Worm (Caenorhabditis elegans) whole organism, young adult: ENCODE data around the gene H39E23.2.

Experiments
- F33H1.4 ChIP-seq: fragments of 200-800 bp; sonication (Bioruptor generic); IDR thresholded peaks from 2 replicates; pipeline ENCODE4 v1.3.6; 2022; ENCODE audit warnings: missing genetic modification reagents, missing genetic modification characterization, missing compliant biosample characterization
- F57C9.4 ChIP-seq: sonication (generic microtip); optimal IDR thresholded peaks from 2 replicates; lab custom pipeline; 2017; ENCODE audit warnings: mild to moderate bottlenecking, missing genetic modification characterization, missing compliant biosample characterization
- T26A5.8 ChIP-seq: sonication (generic microtip); optimal IDR thresholded peaks from 2 replicates; lab custom pipeline; 2016; ENCODE audit warnings: missing genetic modification characterization, missing compliant biosample characterization
- Y95B8A.8 ChIP-seq: fragments of 200-800 bp; sonication (Bioruptor generic); IDR thresholded peaks from 2 replicates; pipeline ENCODE4 v1.3.6; 2022; ENCODE audit warnings: missing genetic modification reagents, missing genetic modification characterization, missing compliant biosample characterization
- attf-3 ChIP-seq: fragments of 200-800 bp; sonication (Bioruptor generic); conservative IDR thresholded peaks from 2 replicates; pipeline ENCODE4 v1.3.6; 2022; ENCODE audit warnings: missing genetic modification reagents, missing genetic modification characterization, missing compliant biosample characterization
- ceh-27 ChIP-seq: fragments of 200-800 bp; sonication (Bioruptor generic); optimal IDR thresholded peaks from 2 replicates; lab custom pipeline; 2018; ENCODE audit warnings: mild to moderate bottlenecking, missing genetic modification characterization, moderate library complexity, missing compliant biosample characterization
- ceh-79 ChIP-seq: sonication (generic microtip); optimal IDR thresholded peaks from 2 replicates; lab custom pipeline; 2017; ENCODE audit warnings: mild to moderate bottlenecking, missing genetic modification characterization, missing compliant biosample characterization
- die-1 ChIP-seq: sonication (generic microtip); optimal IDR thresholded peaks from 2 replicates; lab custom pipeline; 2016; ENCODE audit warnings: missing genotype, mild to moderate bottlenecking, missing genetic modification characterization, missing compliant biosample characterization
- dpff-1 ChIP-seq: sonication (generic microtip); optimal IDR thresholded peaks from 2 replicates; lab custom pipeline; 2017; ENCODE audit warnings: mild to moderate bottlenecking, missing genetic modification characterization, missing compliant biosample characterization
- efl-1 ChIP-seq: fragments of 150-350 bp; optimal IDR thresholded peaks from 2 replicates; lab custom pipeline; 2014; ENCODE audit warnings: missing biosample characterization, missing genetic modification reagents, missing genetic modification characterization
- ets-4 ChIP-seq: fragments of 200-800 bp; sonication (Bioruptor generic); optimal IDR thresholded peaks from 2 replicates; lab custom pipeline; 2018; ENCODE audit warnings: mild to moderate bottlenecking, missing genetic modification characterization, missing compliant biosample characterization
- hsf-1 ChIP-seq: fragments of 200-800 bp; sonication (Bioruptor generic); IDR thresholded peaks from 2 replicates; pipeline ENCODE4 v1.3.6; 2022; ENCODE audit warnings: missing genetic modification reagents, missing genetic modification characterization, missing compliant biosample characterization
- lag-1 ChIP-seq: fragments of 200-800 bp; sonication (Bioruptor generic); IDR thresholded peaks from 2 replicates; pipeline ENCODE4 v1.3.6; 2022; ENCODE audit warnings: missing genetic modification reagents, missing genetic modification characterization, missing compliant biosample characterization
- lin-26 ChIP-seq: fragments of 200-800 bp; sonication (Bioruptor generic); IDR thresholded peaks from 2 replicates; pipeline ENCODE4 v1.3.6; 2022; ENCODE audit warnings: missing genetic modification reagents, missing genetic modification characterization, missing compliant biosample characterization
- lsl-1 ChIP-seq: fragments of 200-800 bp; sonication (Bioruptor generic); optimal IDR thresholded peaks from 2 replicates; lab custom pipeline; 2018; ENCODE audit warnings: mild to moderate bottlenecking, missing genetic modification characterization, moderate library complexity, missing compliant biosample characterization
- mes-4 ChIP-seq: sonication (generic microtip); optimal IDR thresholded peaks from 2 replicates; lab custom pipeline; 2016; ENCODE audit warnings: missing genotype, missing genetic modification characterization, missing compliant biosample characterization
- mxl-1 ChIP-seq: sonication (generic microtip); optimal IDR thresholded peaks from 2 replicates; lab custom pipeline; 2016; ENCODE audit warnings: missing genetic modification characterization, missing compliant biosample characterization
- nfya-2 ChIP-seq: fragments of 200-800 bp; sonication (Bioruptor generic); IDR thresholded peaks from 2 replicates; pipeline ENCODE4 v1.3.6; 2022; ENCODE audit warnings: missing genetic modification reagents, missing genetic modification characterization, missing compliant biosample characterization
- nhr-80 ChIP-seq: sonication (generic microtip); optimal IDR thresholded peaks from 2 replicates; lab custom pipeline; 2016; ENCODE audit warnings: missing genetic modification characterization, missing compliant biosample characterization
- zim-3 ChIP-seq: sonication (generic microtip); optimal IDR thresholded peaks from 2 replicates; lab custom pipeline; 2017; ENCODE audit warnings: mild to moderate bottlenecking, missing genetic modification characterization, moderate library complexity, missing compliant biosample characterization
- ztf-22 ChIP-seq: fragments of 200-800 bp; sonication (Bioruptor generic); optimal IDR thresholded peaks from 2 replicates; lab custom pipeline; 2018; ENCODE audit warnings: mild to moderate bottlenecking, missing genetic modification characterization, moderate library complexity, missing compliant biosample characterization
- ztf-26 ChIP-seq: sonication (generic microtip); optimal IDR thresholded peaks from 2 replicates; lab custom pipeline; 2017; ENCODE audit warnings: missing genetic modification characterization, missing compliant biosample characterization
- ztf-6 ChIP-seq: fragments of 200-800 bp; sonication (Bioruptor generic); IDR thresholded peaks from 2 replicates; pipeline ENCODE4 v1.3.6; 2022; ENCODE audit warnings: missing genetic modification reagents, missing genetic modification characterization, missing compliant biosample characterization

The H39E23.2 gene

ce11 chrV:14149125-14149524 is 39.0 kb downstream of the H39E23.2 start:
- TF ChIP-seq attf-3 (GFP tag; lab: Robert Waterston, UW) = no peak

- TF ChIP-seq F57C9.4 (tag; lab: Kevin White, UChicago) (no peak), ets-4 (GFP tag; lab: Kevin White, UChicago) (no peak), F33H1.4 (GFP tag; lab: Robert Waterston, UW) (no peak), mxl-1 (tag; lab: Kevin White, UChicago) (no peak), Y95B8A.8 (GFP tag; lab: Robert Waterston, UW) (no peak), lsl-1 (GFP tag; lab: Kevin White, UChicago) (no peak), nfya-2 (no peak), ceh-27 (no peak), nhr-80 (tag; lab: Kevin White, UChicago) (no peak), ceh-79 (no peak), ztf-26 (no peak), mes-4 (tag; lab: Kevin White, UChicago) (no peak), dpff-1 (tag; lab: Kevin White, UChicago) (no peak), T26A5.8 (tag; lab: Kevin White, UChicago) (no peak), ztf-22 (GFP tag; lab: Kevin White, UChicago) (no peak), lin-26 (GFP tag; lab: Robert Waterston, UW) (no peak)
Measured at ce11 chrV:14150966-14151365, 40.8 kb downstream of the H39E23.2 start.

- no peak for TF ChIP-seq ztf-6
Measured at ce11 chrV:14153615-14154014, 43.5 kb downstream of the H39E23.2 start.

- TF ChIP-seq hsf-1 (GFP tag; lab: Robert Waterston, UW) = peak; percentile 94
- TF ChIP-seq, all 124 proteins: peak for 1; not testable (repeated sequence) for 123
Measured at ce11 chrV:14155150-14155549, 45.0 kb downstream of the H39E23.2 start.

- TF ChIP-seq efl-1 (GFP tag; lab: Kevin White, UChicago) (no peak), ztf-6 (no peak), lag-1 (GFP tag; lab: Robert Waterston, UW) (no peak), die-1 (tag; lab: Kevin White, UChicago) (no peak)
- TF ChIP-seq, all 124 proteins: peak for 0
Measured at ce11 chrV:14156468-14156867, 46.3 kb downstream of the H39E23.2 start, which contains the start of gene AH10.2. AH10.2 (plus strand) TSS chrV:14156768.

- TF ChIP-seq zim-3 (tag; lab: Kevin White, UChicago) (no peak), nhr-80 (tag; lab: Kevin White, UChicago) (peak; percentile 38)
Measured at ce11 chrV:14160698-14161097, 50.6 kb downstream of the H39E23.2 start, which contains the start of gene cest-1.2. cest-1.2 (minus strand) TSS chrV:14160862.
